Worm (Caenorhabditis elegans) whole organism, L3 larva: ENCODE results near the gene srlf-27.

ENCODE experiments used
- R02D3.7 ChIP-seq: fragments of 150-350 bp; optimal IDR thresholded peaks from 2 replicates; lab custom pipeline; 2014; ENCODE audit warnings: missing biosample characterization, missing genetic modification characterization
- ZK546.5 ChIP-seq: sonication (generic microtip); optimal IDR thresholded peaks from 2 replicates; lab custom pipeline; 2017; ENCODE audit warnings: missing biosample characterization, missing genetic modification characterization
- aly-2 ChIP-seq: fragments of 150-350 bp; optimal IDR thresholded peaks from 2 replicates; lab custom pipeline; 2014; ENCODE audit warnings: missing biosample characterization, missing genetic modification characterization
- ama-1 ChIP-seq: fragments of 150-350 bp; optimal IDR thresholded peaks from 2 replicates; lab custom pipeline; 2018
- ceh-16 ChIP-seq: sonication (generic microtip); optimal IDR thresholded peaks from 2 replicates; lab custom pipeline; 2017; ENCODE audit warnings: missing biosample characterization, missing genetic modification characterization
- ceh-28 ChIP-seq: fragments of 150-350 bp; optimal IDR thresholded peaks from 2 replicates; lab custom pipeline; 2014; ENCODE audit warnings: missing biosample characterization, missing genetic modification reagents, missing genetic modification characterization
- ceh-82 ChIP-seq: fragments of 150-350 bp; optimal IDR thresholded peaks from 2 replicates; lab custom pipeline; 2014; ENCODE audit warnings: missing biosample characterization, missing genetic modification characterization
- ceh-9 ChIP-seq: sonication (generic microtip); optimal IDR thresholded peaks from 2 replicates; lab custom pipeline; 2018; ENCODE audit warnings: missing biosample characterization, missing genetic modification characterization
- daf-12 ChIP-seq: fragments of 150-350 bp; optimal IDR thresholded peaks from 2 replicates; lab custom pipeline; 2014; ENCODE audit warnings: missing biosample characterization, missing genetic modification reagents, missing genetic modification characterization
- egl-27 ChIP-seq: sonication (generic microtip); optimal IDR thresholded peaks from 4 replicates; lab custom pipeline; 2017; ENCODE audit warnings: missing biosample characterization, missing genetic modification reagents, missing genetic modification characterization
- egl-5 ChIP-seq: fragments of 150-350 bp; optimal IDR thresholded peaks from 2 replicates; lab custom pipeline; 2017; ENCODE audit warnings: missing biosample characterization, missing genetic modification reagents, missing genetic modification characterization, inconsistent platforms
- elt-1 ChIP-seq: fragments of 150-350 bp; optimal IDR thresholded peaks from 2 replicates; lab custom pipeline; 2014; ENCODE audit warnings: missing biosample characterization, missing genetic modification characterization
- elt-2 ChIP-seq: sonication (generic microtip); optimal IDR thresholded peaks from 2 replicates; lab custom pipeline; 2016; ENCODE audit warnings: missing genetic modification reagents, mild to moderate bottlenecking, missing genetic modification characterization, missing compliant biosample characterization
- elt-3 ChIP-seq, 3 experiments: fragments of 150-350 bp in 1 of 3; sonication (generic microtip) in 2 of 3; optimal IDR thresholded peaks; 2 replicates in 2 of 3; 4 replicates in 1 of 3; lab custom pipeline; 2014 to 2017; ENCODE audit warnings: missing biosample characterization in 3 of 3, missing genetic modification characterization in 3 of 3
- eor-1 ChIP-seq, 2 experiments: fragments of 150-350 bp; optimal IDR thresholded peaks; 2 replicates each; lab custom pipeline; 2014 to 2018; ENCODE audit warnings: missing biosample characterization in 2 of 2, missing genetic modification characterization in 2 of 2
- fkh-10 ChIP-seq: sonication (generic microtip); optimal IDR thresholded peaks from 2 replicates; lab custom pipeline; 2017; ENCODE audit warnings: missing biosample characterization, missing genetic modification reagents, missing genetic modification characterization
- fkh-2 ChIP-seq: fragments of 150-350 bp; optimal IDR thresholded peaks from 2 replicates; lab custom pipeline; 2014; ENCODE audit warnings: missing biosample characterization, missing genetic modification reagents, missing genetic modification characterization
- fos-1 ChIP-seq: fragments of 150-350 bp; optimal IDR thresholded peaks from 2 replicates; lab custom pipeline; 2014; ENCODE audit warnings: missing biosample characterization, missing genetic modification characterization
- hmg-11 ChIP-seq: sonication (generic microtip); optimal IDR thresholded peaks from 2 replicates; lab custom pipeline; 2016; ENCODE audit warnings: missing genetic modification characterization, missing compliant biosample characterization
- jun-1 ChIP-seq: fragments of 150-350 bp; optimal IDR thresholded peaks from 2 replicates; lab custom pipeline; 2014; ENCODE audit warnings: missing biosample characterization, missing genetic modification reagents, missing genetic modification characterization
- lin-15B ChIP-seq: fragments of 150-350 bp; optimal IDR thresholded peaks from 2 replicates; lab custom pipeline; 2014; ENCODE audit warnings: missing biosample characterization, missing genetic modification characterization
- lin-39 ChIP-seq: fragments of 150-350 bp; optimal IDR thresholded peaks from 2 replicates; lab custom pipeline; 2018; ENCODE audit warnings: missing biosample characterization, missing genetic modification reagents, missing genetic modification characterization
- lsy-12 ChIP-seq: sonication (generic microtip); optimal IDR thresholded peaks from 2 replicates; lab custom pipeline; 2016; ENCODE audit warnings: mild to moderate bottlenecking, missing genetic modification characterization, missing compliant biosample characterization
- mdl-1 ChIP-seq: fragments of 150-350 bp; optimal IDR thresholded peaks from 2 replicates; lab custom pipeline; 2014; ENCODE audit warnings: missing biosample characterization, missing genetic modification characterization
- mml-1 ChIP-seq: fragments of 150-350 bp; sonication (generic microtip); optimal IDR thresholded peaks from 3 replicates; lab custom pipeline; 2014; ENCODE audit warnings: missing biosample characterization, missing genetic modification characterization
- nfya-1 ChIP-seq: sonication (generic microtip); optimal IDR thresholded peaks from 2 replicates; lab custom pipeline; 2017; ENCODE audit warnings: missing genetic modification characterization, mild to moderate bottlenecking, missing compliant biosample characterization, antibody characterized with exemption, moderate library complexity; ENCODE audit not compliant: insufficient read depth
- nhr-11 ChIP-seq: fragments of 150-350 bp; optimal IDR thresholded peaks from 2 replicates; lab custom pipeline; 2014; ENCODE audit warnings: missing biosample characterization, missing genetic modification characterization
- nhr-12 ChIP-seq: fragments of 150-350 bp; optimal IDR thresholded peaks from 2 replicates; lab custom pipeline; 2014; ENCODE audit warnings: missing biosample characterization, missing genetic modification characterization
- nhr-23 ChIP-seq: fragments of 150-350 bp; optimal IDR thresholded peaks from 2 replicates; lab custom pipeline; 2014; ENCODE audit warnings: missing biosample characterization, missing genetic modification reagents, missing genetic modification characterization
- nhr-237 ChIP-seq: fragments of 150-350 bp; optimal IDR thresholded peaks from 2 replicates; lab custom pipeline; 2014; ENCODE audit warnings: missing biosample characterization, missing genetic modification characterization
- nhr-25 ChIP-seq: sonication (generic microtip); optimal IDR thresholded peaks from 2 replicates; lab custom pipeline; 2017; ENCODE audit warnings: missing biosample characterization, missing genetic modification characterization
- nhr-28 ChIP-seq: fragments of 150-350 bp; optimal IDR thresholded peaks from 2 replicates; lab custom pipeline; 2014; ENCODE audit warnings: missing biosample characterization, missing genetic modification characterization
- nhr-43 ChIP-seq: sonication (generic microtip); optimal IDR thresholded peaks from 2 replicates; lab custom pipeline; 2016; ENCODE audit warnings: mild to moderate bottlenecking, missing genetic modification characterization, missing compliant biosample characterization; ENCODE audit not compliant: poor library complexity, severe bottlenecking
- nhr-67 ChIP-seq: fragments of 150-350 bp; optimal IDR thresholded peaks from 2 replicates; lab custom pipeline; 2014; ENCODE audit warnings: missing biosample characterization, missing genetic modification characterization
- nhr-76 ChIP-seq: fragments of 150-350 bp; sonication (generic microtip); optimal IDR thresholded peaks from 5 replicates; lab custom pipeline; 2014; ENCODE audit warnings: missing biosample characterization, missing genetic modification characterization
- nhr-77 ChIP-seq: fragments of 150-350 bp; optimal IDR thresholded peaks from 2 replicates; lab custom pipeline; 2014; ENCODE audit warnings: missing biosample characterization, missing genetic modification characterization
- pha-4 ChIP-seq: fragments of 150-350 bp; optimal IDR thresholded peaks from 2 replicates; lab custom pipeline; 2014; ENCODE audit warnings: missing biosample characterization, missing genetic modification reagents, missing genetic modification characterization
- pqm-1 ChIP-seq: fragments of 150-350 bp; optimal IDR thresholded peaks from 2 replicates; lab custom pipeline; 2017; ENCODE audit warnings: missing biosample characterization, missing genetic modification characterization, inconsistent platforms
- sea-2 ChIP-seq: fragments of 150-350 bp; sonication (generic microtip); optimal IDR thresholded peaks from 4 replicates; lab custom pipeline; 2014; ENCODE audit warnings: missing biosample characterization, missing genetic modification reagents, missing genetic modification characterization
- skn-1 ChIP-seq: fragments of 150-350 bp; optimal IDR thresholded peaks from 2 replicates; lab custom pipeline; 2014; ENCODE audit warnings: missing biosample characterization, missing genetic modification characterization
- snpc-4 ChIP-seq: fragments of 150-350 bp; optimal IDR thresholded peaks from 2 replicates; lab custom pipeline; 2014; ENCODE audit warnings: missing biosample characterization, missing genetic modification characterization
- tbx-2 ChIP-seq: sonication (generic microtip); optimal IDR thresholded peaks from 2 replicates; lab custom pipeline; 2016; ENCODE audit warnings: mild to moderate bottlenecking, missing genetic modification characterization, missing compliant biosample characterization
- unc-39 ChIP-seq: sonication (generic microtip); optimal IDR thresholded peaks from 4 replicates; lab custom pipeline; 2017; ENCODE audit warnings: missing biosample characterization, missing genetic modification characterization
- unc-62 ChIP-seq: fragments of 150-350 bp; sonication (generic microtip); optimal IDR thresholded peaks from 4 replicates; lab custom pipeline; 2014; ENCODE audit warnings: missing biosample characterization, missing genetic modification reagents, missing genetic modification characterization
- zag-1 ChIP-seq: fragments of 150-350 bp; optimal IDR thresholded peaks from 2 replicates; lab custom pipeline; 2014; ENCODE audit warnings: missing biosample characterization, missing genetic modification characterization
- ztf-11 ChIP-seq: fragments of 150-350 bp; optimal IDR thresholded peaks from 2 replicates; lab custom pipeline; 2014; ENCODE audit warnings: missing biosample characterization, missing genetic modification characterization
- ztf-4 ChIP-seq: fragments of 150-350 bp; optimal IDR thresholded peaks from 2 replicates; lab custom pipeline; 2014; ENCODE audit warnings: missing biosample characterization, missing genetic modification characterization

The srlf-27 gene

DNA sequence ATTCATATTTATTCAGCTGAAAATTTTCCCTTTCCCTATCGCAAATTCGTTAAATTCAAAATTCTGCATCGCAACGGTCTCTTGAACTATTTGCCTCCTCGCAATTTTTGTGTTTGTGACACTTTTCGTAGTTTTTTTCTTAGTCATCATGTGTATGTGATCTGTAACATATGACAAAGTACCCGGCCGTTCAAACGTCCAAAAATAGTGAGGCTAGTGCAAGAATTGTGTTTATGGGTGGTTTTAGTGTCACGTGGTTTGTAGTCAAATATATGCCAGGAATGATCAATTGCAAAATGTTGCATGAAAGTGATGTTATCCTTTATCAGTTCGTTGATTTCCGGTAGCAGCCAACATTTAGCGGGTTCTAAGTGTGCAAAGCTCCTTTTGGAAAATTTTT, 27.7 kb upstream of the srlf-27 start:
- TF ChIP-seq elt-1 (tag; lab: Kevin White, UChicago) = no peak
- no peak for TF ChIP-seq snpc-4 (tag; lab: Kevin White, UChicago)
- TF ChIP-seq elt-2 (tag; lab: Kevin White, UChicago) = peak; percentile 56
- peak; percentile 10 for TF ChIP-seq nhr-23
- TF ChIP-seq nhr-76 = no peak
- peak; percentile 79 for TF ChIP-seq pha-4 (tag; lab: Kevin White, UChicago)
- TF ChIP-seq unc-39 = no peak
- TF ChIP-seq skn-1 (tag; lab: Kevin White, UChicago) = no peak
- no peak for TF ChIP-seq ceh-16 (tag; lab: Kevin White, UChicago)
- TF ChIP-seq ZK546.5 (tag; lab: Kevin White, UChicago) = no peak
- TF ChIP-seq nhr-237 (tag; lab: Kevin White, UChicago) = no peak
- TF ChIP-seq jun-1 (tag; lab: Kevin White, UChicago) = peak; percentile 40
- TF ChIP-seq fos-1 (tag; lab: Kevin White, UChicago) = no peak
- TF ChIP-seq nhr-28 (tag; lab: Kevin White, UChicago) = no peak
- TF ChIP-seq ztf-4 (tag; lab: Kevin White, UChicago) = no peak
- peak; percentile 35 for TF ChIP-seq nhr-25 (tag; lab: Kevin White, UChicago)
- peak; percentile 80 for TF ChIP-seq pqm-1 (tag; lab: Kevin White, UChicago)
- no peak for TF ChIP-seq sea-2

DNA sequence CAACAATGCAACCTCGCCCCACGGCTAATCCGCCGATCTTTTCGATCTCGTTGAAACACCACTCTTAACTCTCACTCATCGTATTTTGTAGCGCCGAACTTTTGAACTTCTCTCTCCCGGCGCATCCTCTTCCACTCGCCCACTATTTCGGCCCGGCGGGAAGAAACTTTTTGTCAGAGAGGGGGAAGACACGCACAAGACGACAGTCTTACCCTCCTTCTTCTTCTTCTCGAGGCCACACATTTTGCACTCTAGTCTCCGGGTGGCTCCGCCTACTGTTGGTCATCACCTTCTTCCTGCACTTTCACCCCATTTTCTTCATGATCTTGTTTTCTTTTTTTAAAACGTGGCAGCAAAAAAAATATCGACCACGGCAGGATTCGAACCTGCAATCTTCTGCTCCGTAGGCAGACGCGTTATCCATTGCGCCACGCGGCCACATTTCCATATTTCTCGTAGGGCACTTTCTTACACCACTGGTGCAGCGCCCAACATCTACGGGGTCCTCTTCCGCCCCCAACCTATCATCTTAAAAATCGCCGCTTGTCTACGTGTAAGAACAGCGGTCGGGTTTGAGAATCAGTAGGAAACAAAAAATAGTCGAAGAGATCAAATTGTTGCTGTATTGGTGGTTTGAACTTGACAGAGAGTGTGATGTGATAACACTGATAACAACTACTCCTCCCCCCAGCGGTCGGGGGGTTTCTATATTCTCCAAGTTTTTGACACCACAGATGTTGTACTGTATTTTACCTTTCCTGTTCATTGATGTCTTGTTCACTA, 26.4 kb upstream of the srlf-27 start:
- TF ChIP-seq lsy-12 (tag; lab: Kevin White, UChicago) (peak; percentile 30), hmg-11 (tag; lab: Kevin White, UChicago) (peak; percentile 1), nhr-28 (tag; lab: Kevin White, UChicago) (no peak), nhr-77 (tag; lab: Kevin White, UChicago) (no peak), jun-1 (tag; lab: Kevin White, UChicago) (peak; percentile 79), zag-1 (tag; lab: Kevin White, UChicago) (no peak), egl-5 (no peak), eor-1 (tag; optimal IDR thresholded peaks at IDR 0.05; lab: Kevin White, UChicago) (no peak), mdl-1 (no peak), sea-2 (no peak), aly-2 (tag; lab: Kevin White, UChicago) (no peak), R02D3.7 (tag; lab: Kevin White, UChicago) (peak; percentile 7), egl-27 (no peak), unc-39 (no peak), nhr-12 (no peak), nhr-67 (tag; lab: Kevin White, UChicago) (no peak), ceh-28 (no peak), ZK546.5 (tag; lab: Kevin White, UChicago) (no peak), nfya-1 (tag; lab: Kevin White, UChicago) (peak; percentile 41), elt-3 (tag; optimal IDR thresholded peaks at IDR 0.05; lab: Kevin White, UChicago) (no peak), unc-62 (peak; percentile 21), ceh-16 (tag; lab: Kevin White, UChicago) (no peak), pha-4 (tag; lab: Kevin White, UChicago) (peak; percentile 63), nhr-23 (peak; percentile 96), nhr-76 (no peak), ztf-4 (tag; lab: Kevin White, UChicago) (no peak), lin-39 (tag; lab: Kevin White, UChicago) (no peak), skn-1 (tag; lab: Kevin White, UChicago) (no peak), fkh-10 (GFP tag; lab: Kevin White, UChicago) (no peak), nhr-237 (tag; lab: Kevin White, UChicago) (no peak), nhr-25 (tag; lab: Kevin White, UChicago) (peak; percentile 89), ztf-11 (no peak), daf-12 (tag; lab: Kevin White, UChicago) (no peak), mml-1 (tag; lab: Kevin White, UChicago) (no peak), elt-1 (tag; lab: Kevin White, UChicago) (peak; percentile 28), ama-1 (lab: Kevin White, UChicago) (peak; percentile 12), lin-15B (peak; percentile 59), ceh-82 (tag; lab: Kevin White, UChicago) (no peak), ceh-9 (tag; lab: Kevin White, UChicago) (no peak), fkh-2 (tag; lab: Kevin White, UChicago) (no peak), elt-2 (tag; lab: Kevin White, UChicago) (peak; percentile 69), snpc-4 (tag; lab: Kevin White, UChicago) (peak; percentile 65), fos-1 (tag; lab: Kevin White, UChicago) (no peak), pqm-1 (tag; lab: Kevin White, UChicago) (peak; percentile 43), nhr-11 (tag; lab: Kevin White, UChicago) (no peak), nhr-43 (tag; lab: Kevin White, UChicago) (peak; percentile 88), tbx-2 (peak; percentile 37)
